Fruit fly (Drosophila melanogaster): ENCODE data around the gene CG13601.
A peak's percentile ranks its signal among the peaks of the same experiment; 100 is the strongest.

DNA sequence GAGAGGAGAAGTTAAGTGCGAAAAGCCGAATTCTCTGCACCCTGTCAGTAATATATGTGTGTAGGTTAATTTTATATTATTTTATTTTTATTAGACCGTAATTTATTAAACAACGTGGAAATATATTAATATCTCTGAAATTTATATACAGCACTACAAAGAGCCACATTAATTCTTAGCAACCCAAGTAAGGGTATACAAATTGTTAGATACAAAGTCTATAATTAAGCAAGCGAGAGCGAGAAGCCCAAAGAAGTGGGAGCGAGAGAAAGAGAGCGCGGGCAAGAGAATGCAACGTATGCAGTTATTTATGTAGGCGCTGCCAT, 40.4 kb downstream of the CG13601 start:
- peak; percentile 88 to 94 for TF ChIP-seq ss (GFP tag; optimal IDR thresholded peaks at IDR 0.05)
- TF ChIP-seq dac (GFP tag; optimal IDR thresholded peaks at IDR 0.05): peak; percentile 84
- TF ChIP-seq fkh (GFP tag; optimal IDR thresholded peaks at IDR 0.05): peak; percentile 46
- TF ChIP-seq CG6854 (GFP tag; optimal IDR thresholded peaks at IDR 0.05): peak; percentile 55
- peak; percentile 98 for TF ChIP-seq CG8119 (GFP tag; IDR thresholded peaks at IDR 0.05)
- TF ChIP-seq CG11294 (GFP tag; IDR thresholded peaks at IDR 0.05): peak; percentile 96
- peak; percentile 91 for TF ChIP-seq CG6808 (GFP tag; optimal IDR thresholded peaks at IDR 0.05)
- peak; percentile 72 for TF ChIP-seq Sox15 (GFP tag; optimal IDR thresholded peaks at IDR 0.05)
- TF ChIP-seq OdsH (GFP tag; optimal IDR thresholded peaks at IDR 0.05): peak; percentile 95
- TF ChIP-seq CG8319 (GFP tag; optimal IDR thresholded peaks at IDR 0.05): peak; percentile 78

Data from whole organism, prepupa.